Worm (Caenorhabditis elegans): ENCODE results near the gene tbx-8.

- TF ChIP-seq nhr-76 (tag; optimal IDR thresholded peaks at IDR 0.05) (no peak), nhr-12 (tag; optimal IDR thresholded peaks at IDR 0.05) (no peak), nhr-11 (tag; optimal IDR thresholded peaks at IDR 0.05) (no peak), ceh-28 (tag; optimal IDR thresholded peaks at IDR 0.05) (no peak), ceh-82 (tag; optimal IDR thresholded peaks at IDR 0.05) (no peak), ama-1 (optimal IDR thresholded peaks at IDR 0.05) (no peak), nhr-25 (tag; optimal IDR thresholded peaks at IDR 0.05) (no peak)
These were observed at the start of gene tbx-8 for ce11 chrIII:10347049-10347448.
